Fruit fly (Drosophila melanogaster): ENCODE results near the gene Rnf146.
A peak's percentile ranks its signal among the peaks of the same experiment; 100 is the strongest.

The Rnf146 gene

dm6 chr3L:19598369-19599148, 44.1 kb downstream of the Rnf146 start, which contains the start of the genes ash1 and Taf6:
ash1 (minus strand) TSS chr3L:19598755.
Taf6 (plus strand) TSS chr3L:19599088.
- TF ChIP-seq Myc (optimal IDR thresholded peaks at IDR 0.05) = peak; percentile 88
- TF ChIP-seq Rel (GFP tag; optimal IDR thresholded peaks at IDR 0.05) = no peak
- TF ChIP-seq Rel (tag; optimal IDR thresholded peaks at IDR 0.05) = peak; percentile 45
- no peak for TF ChIP-seq dsf (GFP tag; optimal IDR thresholded peaks at IDR 0.05; ENCODE audit: borderline replicate concordance)

dm6 chr3L:19590422-19590821, 52.2 kb downstream of the Rnf146 start, which contains the start of gene CG14100:
CG14100 (minus strand) TSS chr3L:19590524.
- TF ChIP-seq psq (GFP tag; optimal IDR thresholded peaks at IDR 0.05) = peak; percentile 100
- TF ChIP-seq OdsH (GFP tag; optimal IDR thresholded peaks at IDR 0.05) = peak; percentile 100
- TF ChIP-seq N (GFP tag; optimal IDR thresholded peaks at IDR 0.05) = no peak
- no peak for TF ChIP-seq Abd-B (GFP tag; optimal IDR thresholded peaks at IDR 0.05)
- TF ChIP-seq woc (GFP tag; optimal IDR thresholded peaks at IDR 0.05) = peak; percentile 100
- TF ChIP-seq Hr83 (GFP tag; optimal IDR thresholded peaks at IDR 0.05; ENCODE audit: poor library complexity, severe bottlenecking) = peak; percentile 100
- TF ChIP-seq brk (GFP tag; optimal IDR thresholded peaks at IDR 0.05) = peak; percentile 99
- TF ChIP-seq CrebA (GFP tag; optimal IDR thresholded peaks at IDR 0.05; ENCODE audit: borderline replicate concordance) = no peak
- TF ChIP-seq Hr78 (GFP tag; optimal IDR thresholded peaks at IDR 0.05) = no peak
- TF ChIP-seq Dif (GFP tag; optimal IDR thresholded peaks at IDR 0.05; ENCODE audit: partially characterized antibody) = no peak
- TF ChIP-seq Dfd (GFP tag; optimal IDR thresholded peaks at IDR 0.05) = peak; percentile 99
- TF ChIP-seq Myc (optimal IDR thresholded peaks at IDR 0.05) = no peak
- peak; percentile 100 for TF ChIP-seq Sp1 (GFP tag; optimal IDR thresholded peaks at IDR 0.05)
- no peak for TF ChIP-seq tai (GFP tag; optimal IDR thresholded peaks at IDR 0.05)
- TF ChIP-seq Rel (GFP tag; optimal IDR thresholded peaks at IDR 0.05) = peak; percentile 99
- TF ChIP-seq Rel (tag; optimal IDR thresholded peaks at IDR 0.05) = peak; percentile 98
- TF ChIP-seq dsf (GFP tag; optimal IDR thresholded peaks at IDR 0.05; ENCODE audit: borderline replicate concordance) = peak; percentile 99
- TF ChIP-seq rgr (GFP tag; optimal IDR thresholded peaks at IDR 0.05) = peak; percentile 100
- peak; percentile 100 for TF ChIP-seq CG32264 (GFP tag; optimal IDR thresholded peaks at IDR 0.05)
- TF ChIP-seq usp (GFP tag; optimal IDR thresholded peaks at IDR 0.05) = no peak
- TF ChIP-seq GATAd (GFP tag; optimal IDR thresholded peaks at IDR 0.05) = peak; percentile 100
- peak; percentile 98 for TF ChIP-seq Mio (GFP tag; optimal IDR thresholded peaks at IDR 0.05)
- TF ChIP-seq pan (optimal IDR thresholded peaks at IDR 0.05) = no peak
- peak; percentile 100 for TF ChIP-seq dmrt93B (GFP tag; optimal IDR thresholded peaks at IDR 0.05)
- peak; percentile 100 for TF ChIP-seq jim (GFP tag; optimal IDR thresholded peaks at IDR 0.05)
- peak; percentile 100 for TF ChIP-seq sage (GFP tag; optimal IDR thresholded peaks at IDR 0.05)
- no peak for TF ChIP-seq dl (GFP tag; optimal IDR thresholded peaks at IDR 0.05; ENCODE audit: insufficient read depth in 1 of 2, partially characterized antibody in 2 of 2)
- peak; percentile 100 for TF ChIP-seq fru (GFP tag; optimal IDR thresholded peaks at IDR 0.05)
- TF ChIP-seq Jra (GFP tag; optimal IDR thresholded peaks at IDR 0.05) = peak; percentile 100
- peak; percentile 100 for TF ChIP-seq h (GFP tag; optimal IDR thresholded peaks at IDR 0.05)
- TF ChIP-seq sv (GFP tag; optimal IDR thresholded peaks at IDR 0.05) = peak; percentile 100
- no peak for TF ChIP-seq lola (GFP tag; optimal IDR thresholded peaks at IDR 0.05)
- peak; percentile 100 for TF ChIP-seq foxo (GFP tag; optimal IDR thresholded peaks at IDR 0.05)
- TF ChIP-seq Vsx2 (GFP tag; optimal IDR thresholded peaks at IDR 0.05; ENCODE audit: partially characterized antibody) = no peak
- peak; percentile 100 for TF ChIP-seq HLH106 (tag; optimal IDR thresholded peaks at IDR 0.05)
- peak; percentile 100 for TF ChIP-seq br (GFP tag; optimal IDR thresholded peaks at IDR 0.05)
- peak; percentile 100 for TF ChIP-seq Hnf4 (GFP tag; optimal IDR thresholded peaks at IDR 0.05)
- peak; percentile 100 for TF ChIP-seq ey (GFP tag; optimal IDR thresholded peaks at IDR 0.05)
- TF ChIP-seq CG9705 (GFP tag; optimal IDR thresholded peaks at IDR 0.05) = peak; percentile 100

All from whole organism, wandering third instar larva.